Worm (Caenorhabditis elegans) whole organism, L2 larva: ENCODE results near the gene tftc-3.
A peak's percentile ranks its signal among the peaks of the same experiment; 100 is the strongest.

Experiments used
- C34F6.9 ChIP-seq: fragments of 150-350 bp; optimal IDR thresholded peaks from 2 replicates; lab custom pipeline; 2014; ENCODE audit warnings: missing biosample characterization, missing genetic modification characterization
- R02D3.7 ChIP-seq: fragments of 150-350 bp; optimal IDR thresholded peaks from 2 replicates; lab custom pipeline; 2014; ENCODE audit warnings: missing biosample characterization, missing genetic modification characterization
- ZK546.5 ChIP-seq: sonication (generic microtip); optimal IDR thresholded peaks from 2 replicates; lab custom pipeline; 2017; ENCODE audit warnings: missing biosample characterization, missing genetic modification characterization
- alr-1 ChIP-seq: fragments of 150-350 bp; optimal IDR thresholded peaks from 2 replicates; lab custom pipeline; 2014; ENCODE audit warnings: missing biosample characterization, missing genetic modification characterization
- ama-1 ChIP-seq: fragments of 150-350 bp; optimal IDR thresholded peaks from 2 replicates; lab custom pipeline; 2018; ENCODE audit warnings: inconsistent platforms
- ceh-16 ChIP-seq: fragments of 150-350 bp; optimal IDR thresholded peaks from 2 replicates; lab custom pipeline; 2014; ENCODE audit warnings: missing biosample characterization, missing genetic modification characterization
- crh-2 ChIP-seq: sonication (generic microtip); optimal IDR thresholded peaks from 2 replicates; lab custom pipeline; 2017; ENCODE audit warnings: missing biosample characterization, missing genetic modification characterization
- dmd-4 ChIP-seq: sonication (generic microtip); optimal IDR thresholded peaks from 2 replicates; lab custom pipeline; 2017; ENCODE audit warnings: missing biosample characterization, missing genetic modification characterization
- egl-27 ChIP-seq: sonication (generic microtip); optimal IDR thresholded peaks from 3 replicates; lab custom pipeline; 2017; ENCODE audit warnings: missing biosample characterization, missing genetic modification reagents, missing genetic modification characterization
- fos-1 ChIP-seq: fragments of 150-350 bp; optimal IDR thresholded peaks from 2 replicates; lab custom pipeline; 2014; ENCODE audit warnings: missing biosample characterization, missing genetic modification characterization
- gmeb-1 ChIP-seq: fragments of 150-350 bp; optimal IDR thresholded peaks from 2 replicates; lab custom pipeline; 2014; ENCODE audit warnings: missing biosample characterization, missing genetic modification characterization
- lin-11 ChIP-seq: fragments of 150-350 bp; sonication (generic microtip); optimal IDR thresholded peaks from 2 replicates; lab custom pipeline; 2014; ENCODE audit warnings: missing biosample characterization, missing genetic modification characterization, inconsistent platforms, mixed read lengths
- lin-13 ChIP-seq: fragments of 150-350 bp; optimal IDR thresholded peaks from 2 replicates; lab custom pipeline; 2014; ENCODE audit warnings: missing biosample characterization, missing genetic modification reagents, missing genetic modification characterization
- lin-39 ChIP-seq: fragments of 150-350 bp; optimal IDR thresholded peaks from 2 replicates; lab custom pipeline; 2014; ENCODE audit warnings: missing biosample characterization, missing genetic modification reagents, missing genetic modification characterization
- lsy-2 ChIP-seq, 2 experiments: fragments of 150-350 bp in 1 of 2; sonication (generic microtip) in 1 of 2; optimal IDR thresholded peaks; 2 replicates each; lab custom pipeline; 2014 to 2017; ENCODE audit warnings: missing biosample characterization in 2 of 2, missing genetic modification characterization in 2 of 2
- mab-5 ChIP-seq: fragments of 150-350 bp; optimal IDR thresholded peaks from 2 replicates; lab custom pipeline; 2014; ENCODE audit warnings: missing biosample characterization, missing genetic modification characterization
- mbf-1 ChIP-seq: sonication (generic microtip); optimal IDR thresholded peaks from 2 replicates; lab custom pipeline; 2017; ENCODE audit warnings: missing biosample characterization, missing genetic modification characterization
- mdl-1 ChIP-seq, 2 experiments: fragments of 150-350 bp in 1 of 2; sonication (generic microtip) in 1 of 2; optimal IDR thresholded peaks; 2 replicates each; lab custom pipeline; 2017; ENCODE audit warnings: missing biosample characterization in 2 of 2, missing genetic modification characterization in 2 of 2
- nhr-10 ChIP-seq: sonication (generic microtip); optimal IDR thresholded peaks from 2 replicates; lab custom pipeline; 2017; ENCODE audit warnings: missing biosample characterization, missing genetic modification characterization
- nhr-11 ChIP-seq: fragments of 150-350 bp; optimal IDR thresholded peaks from 2 replicates; lab custom pipeline; 2014; ENCODE audit warnings: missing biosample characterization, missing genetic modification characterization
- nhr-12 ChIP-seq: fragments of 150-350 bp; optimal IDR thresholded peaks from 2 replicates; lab custom pipeline; 2014; ENCODE audit warnings: missing biosample characterization, missing genetic modification characterization
- nhr-129 ChIP-seq: fragments of 150-350 bp; optimal IDR thresholded peaks from 2 replicates; lab custom pipeline; 2014; ENCODE audit warnings: missing biosample characterization, missing genetic modification characterization
- nhr-21 ChIP-seq: fragments of 150-350 bp; optimal IDR thresholded peaks from 2 replicates; lab custom pipeline; 2014; ENCODE audit warnings: missing biosample characterization, missing genetic modification characterization
- nhr-237 ChIP-seq: fragments of 150-350 bp; optimal IDR thresholded peaks from 2 replicates; lab custom pipeline; 2014; ENCODE audit warnings: missing biosample characterization, missing genetic modification characterization
- nhr-25 ChIP-seq: fragments of 150-350 bp; sonication (generic microtip); optimal IDR thresholded peaks from 3 replicates; lab custom pipeline; 2014; ENCODE audit warnings: missing biosample characterization, missing genetic modification characterization
- nhr-6 ChIP-seq: fragments of 150-350 bp; optimal IDR thresholded peaks from 2 replicates; lab custom pipeline; 2014; ENCODE audit warnings: missing biosample characterization, missing genetic modification characterization
- nhr-77 ChIP-seq: fragments of 150-350 bp; optimal IDR thresholded peaks from 2 replicates; lab custom pipeline; 2014; ENCODE audit warnings: missing biosample characterization, missing genetic modification characterization
- peb-1 ChIP-seq: fragments of 150-350 bp; optimal IDR thresholded peaks from 2 replicates; lab custom pipeline; 2014; ENCODE audit warnings: missing biosample characterization, missing genetic modification characterization
- sem-4 ChIP-seq: fragments of 150-350 bp; optimal IDR thresholded peaks from 2 replicates; lab custom pipeline; 2014; ENCODE audit warnings: missing biosample characterization, missing genetic modification reagents, missing genetic modification characterization
- skn-1 ChIP-seq: sonication (generic microtip); optimal IDR thresholded peaks from 2 replicates; lab custom pipeline; 2017; ENCODE audit warnings: missing biosample characterization, missing genetic modification characterization
- sma-3 ChIP-seq: sonication (generic microtip); optimal IDR thresholded peaks from 2 replicates; lab custom pipeline; 2016; ENCODE audit warnings: missing genetic modification reagents, missing genetic modification characterization, missing compliant biosample characterization
- sma-9 ChIP-seq, 2 experiments: fragments of 150-350 bp in 1 of 2; sonication (generic microtip) in 1 of 2; optimal IDR thresholded peaks; 2 replicates each; lab custom pipeline; 2014 to 2016; ENCODE audit warnings: missing genetic modification characterization in 2 of 2, mild to moderate bottlenecking in 1 of 2, missing biosample characterization in 1 of 2, missing compliant biosample characterization in 1 of 2, missing genetic modification reagents in 1 of 2, moderate library complexity in 1 of 2
- snpc-4 ChIP-seq: fragments of 150-350 bp; optimal IDR thresholded peaks from 2 replicates; lab custom pipeline; 2014; ENCODE audit warnings: missing biosample characterization, missing genetic modification characterization
- ztf-1 ChIP-seq: fragments of 200-800 bp; sonication (Bioruptor generic); conservative IDR thresholded peaks from 2 replicates; pipeline ENCODE4 v1.3.6; 2022; ENCODE audit warnings: missing genetic modification characterization, missing compliant biosample characterization
- ztf-11 ChIP-seq: sonication (generic microtip); optimal IDR thresholded peaks from 2 replicates; lab custom pipeline; 2017; ENCODE audit warnings: missing biosample characterization, missing genetic modification characterization
- ztf-4 ChIP-seq: fragments of 150-350 bp; optimal IDR thresholded peaks from 2 replicates; lab custom pipeline; 2014; ENCODE audit warnings: missing biosample characterization, missing genetic modification characterization

The tftc-3 gene

DNA sequence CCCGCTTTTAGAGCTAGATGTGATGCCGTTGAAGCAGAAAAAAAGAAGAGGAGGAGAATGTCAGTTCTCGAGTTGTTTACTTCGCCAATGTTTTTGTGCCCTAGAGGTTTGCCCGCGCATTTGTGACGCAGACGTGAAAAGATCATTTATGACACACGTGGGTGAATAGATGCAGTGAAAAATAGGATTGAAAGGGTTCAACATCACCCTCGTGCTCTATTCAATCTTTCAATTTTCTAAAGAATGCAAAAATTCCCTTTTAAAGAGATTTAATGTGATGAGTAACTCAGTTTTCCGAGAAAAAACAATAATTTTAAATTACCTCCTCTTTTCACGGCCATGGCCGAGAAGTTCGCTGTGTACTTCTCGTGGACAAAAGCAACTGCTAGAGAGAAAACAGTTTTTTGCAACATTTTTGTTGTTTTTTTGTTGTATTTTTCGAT lies 36.3 kb upstream of the tftc-3 start:
- TF ChIP-seq dmd-4 (tag; lab: Kevin White, UChicago) (no peak), sma-9 (GFP tag; optimal IDR thresholded peaks at IDR 0.05; lab: Kevin White, UChicago) (peak; percentile 67), sma-9 (tag; optimal IDR thresholded peaks at IDR 0.05; lab: Kevin White, UChicago) (no peak), nhr-11 (tag; lab: Kevin White, UChicago) (no peak), mab-5 (tag; lab: Kevin White, UChicago) (no peak), nhr-6 (peak; percentile 47), lin-11 (tag; lab: Kevin White, UChicago) (peak; percentile 19), ZK546.5 (tag; lab: Kevin White, UChicago) (no peak), lin-13 (GFP tag; lab: Kevin White, UChicago) (peak; percentile 27), peb-1 (tag; lab: Kevin White, UChicago) (no peak), mdl-1 (tag; optimal IDR thresholded peaks at IDR 0.05; lab: Kevin White, UChicago) (peak; percentile 72 to 94), lsy-2 (tag; optimal IDR thresholded peaks at IDR 0.05; lab: Kevin White, UChicago) (peak; percentile 11 to 73), ztf-4 (tag; lab: Kevin White, UChicago) (peak; percentile 29), C34F6.9 (peak; percentile 79), nhr-129 (tag; lab: Kevin White, UChicago) (peak; percentile 88), fos-1 (peak; percentile 6), nhr-237 (tag; lab: Kevin White, UChicago) (no peak), crh-2 (tag; lab: Kevin White, UChicago) (peak; percentile 68), ama-1 (lab: Kevin White, UChicago) (no peak), nhr-21 (peak; percentile 46), R02D3.7 (tag; lab: Kevin White, UChicago) (no peak), alr-1 (tag; lab: Kevin White, UChicago) (no peak), ztf-1 (no peak)

DNA sequence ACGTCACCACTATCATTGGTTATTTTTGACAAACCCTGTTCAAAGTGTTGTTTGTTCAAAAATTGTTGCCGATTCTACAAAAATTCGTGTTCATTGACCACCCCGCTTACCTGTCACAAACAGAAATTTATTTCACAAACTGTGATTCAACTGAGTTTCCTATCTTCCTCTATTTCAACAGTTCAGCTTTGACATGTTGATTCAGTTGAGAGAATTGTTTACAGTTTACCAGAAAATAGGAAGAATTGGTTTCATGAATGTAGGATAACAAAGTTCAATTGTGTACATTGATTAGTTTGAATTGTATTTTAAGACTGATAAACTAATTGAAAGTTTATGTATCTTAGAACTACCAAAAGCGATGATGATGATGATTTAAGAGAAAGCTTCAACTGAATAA lies 35.5 kb upstream of the tftc-3 start:
- no peak for TF ChIP-seq ceh-16 (tag; lab: Kevin White, UChicago)
- TF ChIP-seq, all 48 proteins: peak for 0

DNA sequence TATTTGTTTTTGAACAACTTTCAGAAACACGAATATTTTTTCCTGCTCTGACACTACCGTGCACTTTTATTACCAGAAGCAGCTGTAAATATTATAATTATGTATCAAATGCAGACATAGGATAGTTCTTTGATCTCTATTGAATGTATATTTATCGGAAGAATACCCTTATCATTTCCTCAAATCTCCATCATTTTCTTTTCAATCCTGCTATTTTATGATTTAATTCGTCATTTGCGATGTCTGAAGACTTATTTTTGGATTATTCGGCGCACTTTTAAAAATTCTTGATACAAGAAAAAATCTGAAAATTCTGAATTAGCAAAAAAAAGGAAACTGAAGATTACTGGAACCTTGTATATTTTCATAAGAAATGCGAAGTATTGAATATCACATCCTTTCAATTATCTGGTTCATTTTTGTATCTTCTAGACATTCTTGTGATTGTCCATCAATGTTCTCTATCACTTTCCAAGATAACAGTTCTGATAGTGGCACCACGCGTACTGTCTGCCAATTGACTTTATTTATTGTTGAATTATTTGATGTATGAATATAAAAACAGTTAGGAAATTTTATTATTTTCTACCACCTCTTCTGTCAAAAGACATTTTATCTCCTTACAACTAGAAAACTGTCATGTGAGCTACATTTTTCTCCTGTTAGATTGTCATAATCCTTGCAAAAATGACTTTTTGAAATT lies 34.0 kb upstream of the tftc-3 start:
- TF ChIP-seq ztf-11 (tag; lab: Kevin White, UChicago) (no peak), sma-9 (GFP tag; optimal IDR thresholded peaks at IDR 0.05; lab: Kevin White, UChicago) (peak; percentile 41), sma-9 (tag; optimal IDR thresholded peaks at IDR 0.05; lab: Kevin White, UChicago) (no peak), skn-1 (tag; lab: Kevin White, UChicago) (no peak), nhr-25 (no peak), fos-1 (peak; percentile 46), dmd-4 (tag; lab: Kevin White, UChicago) (no peak), nhr-10 (tag; lab: Kevin White, UChicago) (no peak)
- TF ChIP-seq, all 48 proteins: peak for 2

DNA sequence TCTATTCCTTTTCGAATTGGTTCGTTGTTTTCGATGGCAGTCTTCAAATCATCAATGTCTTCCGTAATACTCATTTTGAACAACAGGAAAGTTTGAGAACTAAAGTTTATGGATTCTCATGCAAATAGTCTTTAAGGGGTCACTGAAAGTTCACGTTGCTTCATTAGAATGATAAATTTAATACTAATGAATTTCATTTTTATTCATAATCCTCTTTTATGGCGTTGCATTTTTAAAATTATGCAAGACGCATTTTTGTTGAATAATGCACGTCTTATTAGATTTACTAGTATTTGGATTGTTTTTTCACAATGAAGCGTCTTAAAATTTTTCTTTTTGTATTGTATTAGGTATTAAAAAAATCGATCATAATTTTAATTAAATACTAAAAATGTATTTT lies 33.0 kb upstream of the tftc-3 start, which contains the start of gene C12D8.9:
Gene C12D8.9 (minus strand): TSS at position 101 of the 400 bp plus-strand sequence.
- no peak for TF ChIP-seq egl-27 (tag; lab: Kevin White, UChicago)
- TF ChIP-seq crh-2 (tag; lab: Kevin White, UChicago) = no peak
- no peak for TF ChIP-seq peb-1 (tag; lab: Kevin White, UChicago)
- no peak for TF ChIP-seq snpc-4
- TF ChIP-seq nhr-77 = no peak
- no peak for TF ChIP-seq skn-1 (tag; lab: Kevin White, UChicago)
- TF ChIP-seq lin-39 (tag; lab: Kevin White, UChicago) = no peak
- TF ChIP-seq mab-5 (tag; lab: Kevin White, UChicago) = no peak
- no peak for TF ChIP-seq gmeb-1 (tag; lab: Kevin White, UChicago)
- TF ChIP-seq mbf-1 (tag; lab: Kevin White, UChicago) = no peak
- TF ChIP-seq nhr-12 (tag; lab: Kevin White, UChicago) = no peak
- no peak for TF ChIP-seq ama-1 (lab: Kevin White, UChicago)
- TF ChIP-seq lsy-2 (tag; optimal IDR thresholded peaks at IDR 0.05; lab: Kevin White, UChicago) = no peak
- no peak for TF ChIP-seq sem-4 (tag; lab: Kevin White, UChicago)
- no peak for TF ChIP-seq R02D3.7 (tag; lab: Kevin White, UChicago)
- TF ChIP-seq sma-3 (GFP tag; lab: Kevin White, UChicago) = no peak
- no peak for TF ChIP-seq alr-1 (tag; lab: Kevin White, UChicago)
- no peak for TF ChIP-seq ceh-16 (tag; lab: Kevin White, UChicago)
- no peak for TF ChIP-seq dmd-4 (tag; lab: Kevin White, UChicago)
